Worm (Caenorhabditis elegans) whole organism, late embryonic: Measurements from ENCODE around the gene his-39.

Source experiments
- C38D4.7 ChIP-seq: fragments of 200-800 bp; sonication (Bioruptor generic); optimal IDR thresholded peaks from 2 replicates; lab custom pipeline; 2018; ENCODE audit warnings: mild to moderate bottlenecking, missing genetic modification characterization, moderate library complexity, missing compliant biosample characterization
- F13H6.1 ChIP-seq: sonication (generic microtip); optimal IDR thresholded peaks from 2 replicates; lab custom pipeline; 2016; ENCODE audit warnings: missing genetic modification characterization, missing compliant biosample characterization
- T23F11.4 ChIP-seq: fragments of 200-800 bp; sonication (Bioruptor generic); optimal IDR thresholded peaks from 2 replicates; lab custom pipeline; 2018; ENCODE audit warnings: mild to moderate bottlenecking, missing genetic modification characterization, missing compliant biosample characterization
- Y22D7AL.16 ChIP-seq: sonication (generic microtip); optimal IDR thresholded peaks from 2 replicates; lab custom pipeline; 2016; ENCODE audit warnings: missing genetic modification characterization, missing compliant biosample characterization
- ahr-1 ChIP-seq: sonication (generic microtip); optimal IDR thresholded peaks from 2 replicates; lab custom pipeline; 2016; ENCODE audit warnings: missing genetic modification characterization, missing compliant biosample characterization
- ama-1 ChIP-seq: fragments of 150-350 bp; optimal IDR thresholded peaks from 2 replicates; lab custom pipeline; 2014
- ceh-14 ChIP-seq: sonication (generic microtip); optimal IDR thresholded peaks from 2 replicates; lab custom pipeline; 2016; ENCODE audit warnings: missing genotype, missing genetic modification characterization, missing compliant biosample characterization
- ceh-18 ChIP-seq: sonication (generic microtip); optimal IDR thresholded peaks from 2 replicates; lab custom pipeline; 2016; ENCODE audit warnings: missing genetic modification characterization, missing compliant biosample characterization
- ceh-2 ChIP-seq: sonication (generic microtip); optimal IDR thresholded peaks from 2 replicates; lab custom pipeline; 2016; ENCODE audit warnings: missing genotype, missing genetic modification characterization, missing compliant biosample characterization
- ceh-22 ChIP-seq: sonication (generic microtip); optimal IDR thresholded peaks from 2 replicates; lab custom pipeline; 2017; ENCODE audit warnings: missing biosample characterization, missing genetic modification characterization
- ceh-24 ChIP-seq: sonication (generic microtip); optimal IDR thresholded peaks from 2 replicates; lab custom pipeline; 2016; ENCODE audit warnings: mild to moderate bottlenecking, missing genetic modification characterization, missing compliant biosample characterization
- ceh-31 ChIP-seq: sonication (generic microtip); optimal IDR thresholded peaks from 2 replicates; lab custom pipeline; 2016; ENCODE audit warnings: missing genetic modification characterization, missing compliant biosample characterization
- ceh-34 ChIP-seq: sonication (generic microtip); optimal IDR thresholded peaks from 2 replicates; lab custom pipeline; 2016; ENCODE audit warnings: mild to moderate bottlenecking, missing genetic modification characterization, missing compliant biosample characterization
- ceh-45 ChIP-seq: fragments of 200-800 bp; sonication (Bioruptor generic); IDR thresholded peaks from 2 replicates; pipeline ENCODE4 v1.3.6; 2022; ENCODE audit warnings: missing genetic modification reagents, missing genetic modification characterization, missing compliant biosample characterization
- ceh-48 ChIP-seq: sonication (generic microtip); optimal IDR thresholded peaks from 2 replicates; lab custom pipeline; 2016; ENCODE audit warnings: missing genetic modification characterization, inconsistent platforms, missing compliant biosample characterization
- ceh-6 ChIP-seq: fragments of 200-800 bp; sonication (Bioruptor generic); optimal IDR thresholded peaks from 2 replicates; lab custom pipeline; 2018; ENCODE audit warnings: mild to moderate bottlenecking, missing genetic modification characterization, missing compliant biosample characterization
- ceh-9 ChIP-seq: sonication (generic microtip); optimal IDR thresholded peaks from 2 replicates; lab custom pipeline; 2016; ENCODE audit warnings: mild to moderate bottlenecking, missing genetic modification characterization, inconsistent platforms, missing compliant biosample characterization
- che-1 ChIP-seq: sonication (generic microtip); optimal IDR thresholded peaks from 2 replicates; lab custom pipeline; 2016; ENCODE audit warnings: mild to moderate bottlenecking, missing genetic modification characterization, missing compliant biosample characterization
- dmd-4 ChIP-seq: sonication (generic microtip); optimal IDR thresholded peaks from 2 replicates; lab custom pipeline; 2016; ENCODE audit warnings: borderline replicate concordance, missing genetic modification characterization, missing compliant biosample characterization
- dve-1 ChIP-seq: sonication (generic microtip); optimal IDR thresholded peaks from 2 replicates; lab custom pipeline; 2017; ENCODE audit warnings: antibody characterized with exemption, mild to moderate bottlenecking, missing genetic modification characterization, missing compliant biosample characterization
- elt-2 ChIP-seq: sonication (generic microtip); optimal IDR thresholded peaks from 2 replicates; lab custom pipeline; 2016; ENCODE audit warnings: missing genetic modification reagents, missing genetic modification characterization, missing compliant biosample characterization
- elt-4 ChIP-seq: sonication (generic microtip); optimal IDR thresholded peaks from 2 replicates; lab custom pipeline; 2016; ENCODE audit warnings: missing genetic modification characterization, missing compliant biosample characterization
- eyg-1 ChIP-seq: sonication (generic microtip); optimal IDR thresholded peaks from 2 replicates; lab custom pipeline; 2016; ENCODE audit warnings: missing genotype, missing genetic modification characterization, missing compliant biosample characterization
- fax-1 ChIP-seq: sonication (generic microtip); optimal IDR thresholded peaks from 2 replicates; lab custom pipeline; 2016; ENCODE audit warnings: missing genotype, missing genetic modification characterization, missing compliant biosample characterization
- fkh-10 ChIP-seq: fragments of 150-350 bp; optimal IDR thresholded peaks from 2 replicates; lab custom pipeline; 2014; ENCODE audit warnings: missing biosample characterization, missing genetic modification reagents, missing genetic modification characterization
- hlh-15 ChIP-seq: sonication (generic microtip); optimal IDR thresholded peaks from 2 replicates; lab custom pipeline; 2016; ENCODE audit warnings: missing genetic modification characterization, missing compliant biosample characterization
- hlh-30 ChIP-seq: sonication (generic microtip); optimal IDR thresholded peaks from 2 replicates; lab custom pipeline; 2017; ENCODE audit warnings: antibody characterized with exemption, missing genetic modification characterization, missing compliant biosample characterization; ENCODE audit not compliant: insufficient read depth
- lim-6 ChIP-seq: sonication (generic microtip); optimal IDR thresholded peaks from 2 replicates; lab custom pipeline; 2016; ENCODE audit warnings: missing genetic modification characterization, missing compliant biosample characterization
- madf-2 ChIP-seq: sonication (generic microtip); optimal IDR thresholded peaks from 2 replicates; lab custom pipeline; 2017; ENCODE audit warnings: missing genetic modification characterization, missing compliant biosample characterization
- nfya-1 ChIP-seq: sonication (generic microtip); optimal IDR thresholded peaks from 2 replicates; lab custom pipeline; 2017; ENCODE audit warnings: missing genetic modification characterization, mild to moderate bottlenecking, missing compliant biosample characterization, antibody characterized with exemption, moderate library complexity
- nhr-11 ChIP-seq: fragments of 150-350 bp; optimal IDR thresholded peaks from 2 replicates; lab custom pipeline; 2014; ENCODE audit warnings: missing biosample characterization, missing genetic modification characterization
- npax-4 ChIP-seq: sonication (generic microtip); optimal IDR thresholded peaks from 2 replicates; lab custom pipeline; 2016; ENCODE audit warnings: missing genetic modification characterization, missing compliant biosample characterization
- odd-2 ChIP-seq: sonication (generic microtip); optimal IDR thresholded peaks from 2 replicates; lab custom pipeline; 2017; ENCODE audit warnings: antibody characterized with exemption, mild to moderate bottlenecking, missing genetic modification characterization, missing compliant biosample characterization
- pag-3 ChIP-seq: sonication (generic microtip); optimal IDR thresholded peaks from 2 replicates; lab custom pipeline; 2016; ENCODE audit warnings: missing compliant biosample characterization, missing genetic modification characterization, borderline replicate concordance
- pat-9 ChIP-seq: fragments of 200-800 bp; sonication (Bioruptor generic); optimal IDR thresholded peaks from 2 replicates; lab custom pipeline; 2018; ENCODE audit warnings: mild to moderate bottlenecking, missing genetic modification characterization, moderate library complexity, missing compliant biosample characterization
- pax-1 ChIP-seq: fragments of 150-350 bp; optimal IDR thresholded peaks from 2 replicates; lab custom pipeline; 2014; ENCODE audit warnings: missing biosample characterization, missing genetic modification characterization
- pha-2 ChIP-seq: sonication (generic microtip); optimal IDR thresholded peaks from 2 replicates; lab custom pipeline; 2017; ENCODE audit warnings: mild to moderate bottlenecking, missing genetic modification characterization, missing compliant biosample characterization
- pha-4 ChIP-seq: fragments of 150-350 bp; optimal IDR thresholded peaks from 2 replicates; lab custom pipeline; 2018; ENCODE audit warnings: missing biosample characterization, missing genetic modification reagents, missing genetic modification characterization
- pqm-1 ChIP-seq: sonication (generic microtip); optimal IDR thresholded peaks from 2 replicates; lab custom pipeline; 2016; ENCODE audit warnings: missing genetic modification characterization, missing compliant biosample characterization
- pros-1 ChIP-seq: fragments of 150-350 bp; optimal IDR thresholded peaks from 2 replicates; lab custom pipeline; 2014; ENCODE audit warnings: missing biosample characterization, missing genetic modification reagents, missing genetic modification characterization
- ref-2 ChIP-seq: sonication (generic microtip); optimal IDR thresholded peaks from 2 replicates; lab custom pipeline; 2016; ENCODE audit warnings: missing genetic modification characterization, missing compliant biosample characterization
- sdc-2 ChIP-seq: sonication (generic microtip); optimal IDR thresholded peaks from 2 replicates; lab custom pipeline; 2016; ENCODE audit warnings: missing genotype, missing genetic modification characterization, missing compliant biosample characterization
- sox-2 ChIP-seq: fragments of 200-800 bp; sonication (Bioruptor generic); IDR thresholded peaks from 2 replicates; pipeline ENCODE4 v1.3.6; 2022; ENCODE audit warnings: missing genetic modification reagents, missing genetic modification characterization, missing compliant biosample characterization
- syd-9 ChIP-seq: sonication (generic microtip); optimal IDR thresholded peaks from 2 replicates; lab custom pipeline; 2016; ENCODE audit warnings: mild to moderate bottlenecking, missing genetic modification characterization, moderate library complexity, missing compliant biosample characterization
- tbx-2 ChIP-seq: sonication (generic microtip); optimal IDR thresholded peaks from 2 replicates; lab custom pipeline; 2016; ENCODE audit warnings: missing genetic modification characterization, missing compliant biosample characterization
- unc-3 ChIP-seq, 2 experiments: fragments of 200-800 bp in 1 of 2; sonication (Bioruptor generic) in 1 of 2; sonication (generic microtip) in 1 of 2; conservative IDR thresholded peaks in 1 of 2; optimal IDR thresholded peaks in 1 of 2; 2 replicates each; pipeline versions ENCODE4 v1.3.6 to Lab custom; 2016 to 2022; ENCODE audit warnings: missing compliant biosample characterization in 2 of 2, missing genetic modification characterization in 2 of 2, missing genetic modification reagents in 1 of 2
- unc-42 ChIP-seq: sonication (generic microtip); optimal IDR thresholded peaks from 2 replicates; lab custom pipeline; 2016; ENCODE audit warnings: missing genotype, missing genetic modification characterization, missing compliant biosample characterization
- unc-55 ChIP-seq: sonication (generic microtip); optimal IDR thresholded peaks from 2 replicates; lab custom pipeline; 2017; ENCODE audit warnings: missing biosample characterization, missing genetic modification reagents, missing genetic modification characterization
- ztf-16 ChIP-seq: sonication (generic microtip); optimal IDR thresholded peaks from 2 replicates; lab custom pipeline; 2017; ENCODE audit warnings: missing genetic modification characterization, missing compliant biosample characterization

his-39 gene

DNA sequence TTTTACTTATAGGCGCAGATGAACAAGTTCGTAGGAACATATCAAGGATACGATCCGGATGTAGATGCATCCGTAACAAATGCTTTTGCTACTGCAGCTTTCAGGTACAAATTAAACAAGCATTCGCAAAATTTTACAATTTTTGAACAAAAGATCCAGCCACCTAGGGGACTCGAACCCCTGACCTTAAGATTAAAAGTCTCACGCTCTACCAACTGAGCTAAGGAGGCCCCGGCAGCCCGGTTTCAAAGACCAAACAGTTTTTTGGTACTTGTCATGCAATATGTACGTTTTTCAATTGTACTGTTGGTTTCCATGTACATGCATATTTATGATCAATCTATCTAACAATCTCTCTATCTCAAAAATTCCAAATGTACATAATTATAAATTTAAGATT lies 36.9 kb upstream of the his-39 start:
- TF ChIP-seq C38D4.7 (no peak), hlh-30 (no peak), odd-2 (no peak), pros-1 (no peak), ceh-18 (tag; lab: Kevin White, UChicago) (no peak), dmd-4 (tag; lab: Kevin White, UChicago) (no peak), F13H6.1 (tag; lab: Kevin White, UChicago) (no peak), ama-1 (lab: Kevin White, UChicago) (no peak), che-1 (tag; lab: Kevin White, UChicago) (no peak)

DNA sequence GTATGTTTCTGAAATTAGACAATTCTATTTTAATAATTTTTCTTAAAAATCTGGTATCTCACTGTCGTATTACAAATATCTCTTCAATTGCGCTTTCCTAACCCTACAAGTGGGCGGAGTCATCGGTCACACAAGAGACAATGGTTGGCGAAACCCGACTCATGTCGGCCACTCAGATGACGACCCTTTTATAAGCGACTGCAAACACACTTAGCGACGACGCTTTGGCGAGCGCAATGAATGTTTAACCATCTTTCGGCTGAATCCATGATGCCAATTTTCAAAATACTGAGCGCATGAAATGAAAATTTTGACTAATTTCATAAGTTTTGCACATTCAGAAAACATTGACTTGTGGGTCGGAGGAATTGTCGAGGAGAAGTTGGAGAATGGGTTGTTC lies 36.0 kb upstream of the his-39 start:
- TF ChIP-seq nfya-1 (tag; lab: Kevin White, UChicago) (peak; percentile 89), elt-4 (tag; lab: Kevin White, UChicago) (peak; percentile 96), nhr-11 (tag; lab: Kevin White, UChicago) (peak; percentile 28), pat-9 (tag; lab: Kevin White, UChicago) (peak; percentile 99), ceh-2 (peak; percentile 99), eyg-1 (tag; lab: Kevin White, UChicago) (peak; percentile 98), ama-1 (lab: Kevin White, UChicago) (no peak), F13H6.1 (tag; lab: Kevin White, UChicago) (peak; percentile 99), npax-4 (peak; percentile 98), ceh-22 (tag; lab: Kevin White, UChicago) (peak; percentile 79), ceh-48 (peak; percentile 99), Y22D7AL.16 (tag; lab: Kevin White, UChicago) (peak; percentile 99), ceh-31 (tag; lab: Kevin White, UChicago) (peak; percentile 97), sox-2 (GFP tag; lab: Robert Waterston, UW) (peak; percentile 98), T23F11.4 (GFP tag; lab: Kevin White, UChicago) (peak; percentile 99), lim-6 (tag; lab: Kevin White, UChicago) (peak; percentile 98), fkh-10 (GFP tag; lab: Kevin White, UChicago) (peak; percentile 95), ceh-14 (tag; lab: Kevin White, UChicago) (peak; percentile 99), pax-1 (tag; lab: Kevin White, UChicago) (peak; percentile 18), pha-4 (tag; lab: Kevin White, UChicago) (no peak), ref-2 (tag; lab: Kevin White, UChicago) (peak; percentile 98), hlh-30 (peak; percentile 77), dve-1 (tag; lab: Kevin White, UChicago) (peak; percentile 98), syd-9 (tag; lab: Kevin White, UChicago) (peak; percentile 99), ceh-9 (tag; lab: Kevin White, UChicago) (peak; percentile 99), unc-3 (GFP tag; conservative IDR thresholded peaks at IDR 0.05; lab: Robert Waterston, UW) (peak; percentile 99), unc-3 (tag; optimal IDR thresholded peaks at IDR 0.05; lab: Kevin White, UChicago) (peak; percentile 98), sdc-2 (tag; lab: Kevin White, UChicago) (peak; percentile 93), ahr-1 (tag; lab: Kevin White, UChicago) (peak; percentile 98), unc-42 (tag; lab: Kevin White, UChicago) (peak; percentile 89), pros-1 (peak; percentile 71), ztf-16 (peak; percentile 99), ceh-34 (tag; lab: Kevin White, UChicago) (peak; percentile 98), ceh-24 (tag; lab: Kevin White, UChicago) (peak; percentile 100), hlh-15 (tag; lab: Kevin White, UChicago) (peak; percentile 99), fax-1 (peak; percentile 98), unc-55 (GFP tag; lab: Kevin White, UChicago) (peak; percentile 32), madf-2 (tag; lab: Kevin White, UChicago) (peak; percentile 99), elt-2 (peak; percentile 99), pqm-1 (tag; lab: Kevin White, UChicago) (peak; percentile 100), tbx-2 (tag; lab: Kevin White, UChicago) (peak; percentile 98), ceh-18 (tag; lab: Kevin White, UChicago) (peak; percentile 95), ceh-6 (peak; percentile 99), ceh-45 (GFP tag; lab: Robert Waterston, UW) (peak; percentile 99), dmd-4 (tag; lab: Kevin White, UChicago) (peak; percentile 99), che-1 (tag; lab: Kevin White, UChicago) (peak; percentile 98), pha-2 (tag; lab: Kevin White, UChicago) (peak; percentile 96), odd-2 (peak; percentile 83), pag-3 (tag; lab: Kevin White, UChicago) (peak; percentile 98)
